Fruit fly (Drosophila melanogaster) whole organism, embryonic: ENCODE results near the gene sif.

ENCODE experiments used
- CG11085 ChIP-seq: fragments of 200-800 bp; sonication (Bioruptor generic); IDR thresholded peaks from 2 replicates; pipeline ENCODE4 v1.3.6; 2022; ENCODE audit warnings: missing biosample characterization, missing genetic modification characterization
- CG11504 ChIP-seq: fragments of 200-800 bp; sonication (Bioruptor generic); optimal IDR thresholded peaks from 3 replicates; lab custom pipeline; 2019; ENCODE audit warnings: missing biosample characterization, mild to moderate bottlenecking, missing genetic modification characterization, moderate library complexity
- CG12155 ChIP-seq: fragments of 200-800 bp; sonication (Bioruptor generic); optimal IDR thresholded peaks from 3 replicates; lab custom pipeline; 2016; ENCODE audit warnings: missing biosample characterization, missing genetic modification characterization
- CG1233 ChIP-seq: fragments of 200-800 bp; sonication (Bioruptor generic); optimal IDR thresholded peaks from 4 replicates; lab custom pipeline; 2018; ENCODE audit warnings: missing biosample characterization, mild to moderate bottlenecking, missing genetic modification characterization
- CG13424 ChIP-seq: fragments of 200-800 bp; sonication (Bioruptor generic); optimal IDR thresholded peaks from 2 replicates; lab custom pipeline; 2019; ENCODE audit warnings: missing biosample characterization, mild to moderate bottlenecking, missing genetic modification characterization, moderate library complexity
- CG14860 ChIP-seq: fragments of 200-800 bp; sonication (Bioruptor generic); IDR thresholded peaks from 3 replicates; pipeline ENCODE4 v1.3.6; 2022; ENCODE audit warnings: missing biosample characterization, missing genetic modification characterization; ENCODE audit not compliant: partially characterized antibody
- CG15479 ChIP-seq: fragments of 200-800 bp; sonication (Bioruptor generic); optimal IDR thresholded peaks from 3 replicates; lab custom pipeline; 2019; ENCODE audit warnings: missing biosample characterization, mild to moderate bottlenecking, missing genetic modification characterization, moderate library complexity
- CG17328 ChIP-seq: fragments of 200-800 bp; sonication (Bioruptor generic); IDR thresholded peaks from 2 replicates; pipeline ENCODE4 v1.3.6; 2022; ENCODE audit warnings: missing biosample characterization, missing genetic modification characterization
- CG17612 ChIP-seq: fragments of 200-800 bp; sonication (Bioruptor generic); IDR thresholded peaks from 2 replicates; pipeline ENCODE4 v1.3.6; 2022; ENCODE audit warnings: missing biosample characterization, missing genetic modification characterization
- CG18619 ChIP-seq: fragments of 200-800 bp; sonication (Bioruptor generic); optimal IDR thresholded peaks from 3 replicates; lab custom pipeline; 2017; ENCODE audit warnings: missing biosample characterization, mild to moderate bottlenecking, missing genetic modification characterization
- CG18764 ChIP-seq: fragments of 200-800 bp; sonication (Bioruptor generic); optimal IDR thresholded peaks from 3 replicates; lab custom pipeline; 2016; ENCODE audit warnings: missing biosample characterization, missing genetic modification characterization
- CG2199 ChIP-seq: fragments of 200-800 bp; sonication (Bioruptor generic); IDR thresholded peaks from 3 replicates; pipeline ENCODE4 v1.3.6; 2022; ENCODE audit warnings: missing biosample characterization, missing genetic modification characterization
- CG2875 ChIP-seq: fragments of 200-800 bp; sonication (Bioruptor generic); optimal IDR thresholded peaks from 2 replicates; lab custom pipeline; 2017; ENCODE audit warnings: missing biosample characterization, mild to moderate bottlenecking, missing genetic modification characterization, missing genetic modification reagents
- CG2889 ChIP-seq: fragments of 200-800 bp; sonication (Bioruptor generic); IDR thresholded peaks from 3 replicates; pipeline ENCODE4 v1.3.6; 2022; ENCODE audit warnings: missing biosample characterization, missing genetic modification characterization
- CG32772 ChIP-seq: fragments of 200-800 bp; sonication (Bioruptor generic); IDR thresholded peaks from 2 replicates; pipeline ENCODE4 v1.3.6; 2022; ENCODE audit warnings: missing biosample characterization, missing genetic modification characterization
- CG33213 ChIP-seq: fragments of 200-800 bp; sonication (Bioruptor generic); optimal IDR thresholded peaks from 3 replicates; lab custom pipeline; 2016; ENCODE audit warnings: missing biosample characterization, missing genetic modification characterization
- CG4360 ChIP-seq: fragments of 200-800 bp; sonication (Bioruptor generic); IDR thresholded peaks from 2 replicates; pipeline ENCODE4 v1.3.6; 2022; ENCODE audit warnings: missing biosample characterization, missing genetic modification characterization
- CG6254 ChIP-seq: fragments of 200-800 bp; sonication (Bioruptor generic); optimal IDR thresholded peaks from 3 replicates; lab custom pipeline; 2017; ENCODE audit warnings: mild to moderate bottlenecking, missing biosample characterization, missing genetic modification reagents, missing genetic modification characterization
- CG7745 ChIP-seq: fragments of 200-800 bp; sonication (Bioruptor generic); optimal IDR thresholded peaks from 2 replicates; lab custom pipeline; 2018; ENCODE audit warnings: missing biosample characterization, mild to moderate bottlenecking, missing genetic modification characterization, moderate library complexity
- CG7928 ChIP-seq: fragments of 200-800 bp; sonication (Bioruptor generic); optimal IDR thresholded peaks from 2 replicates; lab custom pipeline; 2017; ENCODE audit warnings: missing biosample characterization, mild to moderate bottlenecking, missing genetic modification characterization
- CG7963 ChIP-seq: fragments of 200-800 bp; sonication (Bioruptor generic); IDR thresholded peaks from 3 replicates; pipeline ENCODE4 v1.3.6; 2022; ENCODE audit warnings: missing biosample characterization, missing genetic modification characterization; ENCODE audit not compliant: partially characterized antibody
- CG8765 ChIP-seq: fragments of 200-800 bp; sonication (Bioruptor generic); IDR thresholded peaks from 2 replicates; pipeline ENCODE4 v1.3.6; 2022; ENCODE audit warnings: missing biosample characterization, missing genetic modification characterization
- CG8944 ChIP-seq: fragments of 200-800 bp; sonication (Bioruptor generic); optimal IDR thresholded peaks from 3 replicates; lab custom pipeline; 2016; ENCODE audit warnings: missing biosample characterization, missing genetic modification characterization
- CHES-1-like ChIP-seq: fragments of 200-800 bp; sonication (Bioruptor generic); optimal IDR thresholded peaks from 2 replicates; lab custom pipeline; 2016; ENCODE audit warnings: missing biosample characterization, missing genetic modification characterization
- Ets97D ChIP-seq: fragments of 200-800 bp; sonication (Bioruptor generic); optimal IDR thresholded peaks from 3 replicates; lab custom pipeline; 2016; ENCODE audit warnings: missing biosample characterization, missing genetic modification characterization
- HLHmδ ChIP-seq: fragments of 200-800 bp; sonication (Bioruptor generic); optimal IDR thresholded peaks from 2 replicates; lab custom pipeline; 2018; ENCODE audit warnings: missing biosample characterization, mild to moderate bottlenecking, missing genetic modification characterization, moderate library complexity
- Hey ChIP-seq: fragments of 200-800 bp; sonication (Bioruptor generic); optimal IDR thresholded peaks from 3 replicates; lab custom pipeline; 2018; ENCODE audit warnings: missing biosample characterization, mild to moderate bottlenecking, missing genetic modification characterization
- HmgD ChIP-seq: fragments of 200-800 bp; sonication (Bioruptor generic); optimal IDR thresholded peaks from 3 replicates; lab custom pipeline; 2016; ENCODE audit warnings: missing biosample characterization, missing genetic modification characterization
- Hr39 ChIP-seq: fragments of >200 bp; optimal IDR thresholded peaks from 2 replicates; lab custom pipeline; 2017
- Lim3 ChIP-seq: fragments of 200-800 bp; sonication (Bioruptor generic); IDR thresholded peaks from 2 replicates; pipeline ENCODE4 v1.3.6; 2022; ENCODE audit warnings: missing biosample characterization, missing genetic modification characterization
- Med ChIP-seq: fragments of 200-800 bp; sonication (Bioruptor generic); peaks from one replicate; lab custom pipeline; 2016; ENCODE audit warnings: missing biosample characterization, missing genetic modification characterization, mild to moderate bottlenecking, inconsistent platforms, moderate library complexity
- Nf-YC ChIP-seq: fragments of 200-800 bp; optimal IDR thresholded peaks from 3 replicates; lab custom pipeline; 2019; ENCODE audit warnings: missing biosample characterization, mild to moderate bottlenecking, missing genetic modification characterization, moderate library complexity
- Ptx1 ChIP-seq: fragments of 200-800 bp; sonication (Bioruptor generic); IDR thresholded peaks from 2 replicates; pipeline ENCODE4 v1.3.6; 2022; ENCODE audit warnings: missing biosample characterization, missing genetic modification characterization
- Sin3A ChIP-seq: fragments of >200 bp; optimal IDR thresholded peaks from 2 replicates; lab custom pipeline; 2018
- Stat92E ChIP-seq, 3 experiments: fragments of >200 bp in 2 of 3; fragments of 200-800 bp in 1 of 3; sonication (Bioruptor generic) in 1 of 3; optimal IDR thresholded peaks; 2 replicates each; lab custom pipeline; 2017 to 2019; ENCODE audit warnings: missing biosample characterization in 3 of 3, missing genetic modification characterization in 3 of 3, mild to moderate bottlenecking in 1 of 3, moderate library complexity in 1 of 3
- al ChIP-seq: fragments of 200-800 bp; sonication (Bioruptor generic); IDR thresholded peaks from 2 replicates; pipeline ENCODE4 v1.3.6; 2022; ENCODE audit warnings: missing biosample characterization, missing genetic modification characterization
- btn ChIP-seq: fragments of 200-800 bp; sonication (Bioruptor generic); optimal IDR thresholded peaks from 2 replicates; lab custom pipeline; 2016; ENCODE audit warnings: missing biosample characterization, missing genetic modification characterization
- cas ChIP-seq: fragments of 200-800 bp; sonication (Bioruptor generic); IDR thresholded peaks from 2 replicates; pipeline ENCODE4 v1.3.6; 2022; ENCODE audit warnings: missing biosample characterization, missing genetic modification characterization
- corto ChIP-seq: fragments of 200-800 bp; sonication (Bioruptor generic); optimal IDR thresholded peaks from 2 replicates; lab custom pipeline; 2016; ENCODE audit warnings: missing biosample characterization, mild to moderate bottlenecking, missing genetic modification characterization, moderate library complexity
- esg ChIP-seq: fragments of 200-800 bp; sonication (Bioruptor generic); conservative IDR thresholded peaks from 2 replicates; pipeline ENCODE4 v1.3.6; 2022; ENCODE audit warnings: missing biosample characterization, missing genetic modification characterization
- ftz-f1 ChIP-seq: fragments of 200-800 bp; sonication (Bioruptor generic); optimal IDR thresholded peaks from 2 replicates; lab custom pipeline; 2016; ENCODE audit warnings: missing biosample characterization, missing genetic modification characterization
- gem ChIP-seq: fragments of 200-800 bp; sonication (Bioruptor generic); optimal IDR thresholded peaks from 2 replicates; lab custom pipeline; 2019; ENCODE audit warnings: missing biosample characterization, mild to moderate bottlenecking, missing genetic modification characterization, moderate library complexity
- kay ChIP-seq: fragments of 200-800 bp; sonication (Bioruptor generic); optimal IDR thresholded peaks from 2 replicates; lab custom pipeline; 2016; ENCODE audit warnings: missing biosample characterization, missing genetic modification characterization
- knrl ChIP-seq: fragments of 200-800 bp; sonication (Bioruptor generic); IDR thresholded peaks from 3 replicates; pipeline ENCODE4 v1.3.6; 2022; ENCODE audit warnings: missing biosample characterization, missing genetic modification characterization; ENCODE audit not compliant: partially characterized antibody
- mirr ChIP-seq: fragments of 200-800 bp; sonication (Bioruptor generic); optimal IDR thresholded peaks from 3 replicates; lab custom pipeline; 2018; ENCODE audit warnings: missing biosample characterization, mild to moderate bottlenecking, missing genetic modification characterization
- otp ChIP-seq: fragments of 200-800 bp; sonication (Bioruptor generic); IDR thresholded peaks from 3 replicates; pipeline ENCODE4, ENCODE4 v1.3.6; 2022; ENCODE audit warnings: missing biosample characterization, missing genetic modification characterization
- pfk ChIP-seq: fragments of 200-800 bp; sonication (Bioruptor generic); optimal IDR thresholded peaks from 2 replicates; lab custom pipeline; 2018; ENCODE audit warnings: missing biosample characterization, mild to moderate bottlenecking, missing genetic modification characterization, moderate library complexity
- slp2 ChIP-seq: fragments of 200-800 bp; sonication (Bioruptor generic); optimal IDR thresholded peaks from 2 replicates; lab custom pipeline; 2016; ENCODE audit warnings: missing biosample characterization, missing genetic modification characterization
- tll ChIP-seq, 2 experiments: fragments of 200-800 bp in 1 of 2; fragments of >200 bp in 1 of 2; sonication (Bioruptor generic) in 1 of 2; optimal IDR thresholded peaks; 2 replicates each; lab custom pipeline; 2017 to 2019; ENCODE audit warnings: missing biosample characterization in 2 of 2, missing genetic modification characterization in 2 of 2, mild to moderate bottlenecking in 1 of 2, moderate library complexity in 1 of 2
- tup ChIP-seq: fragments of 200-800 bp; sonication (Bioruptor generic); optimal IDR thresholded peaks from 2 replicates; lab custom pipeline; 2016; ENCODE audit warnings: missing biosample characterization, mild to moderate bottlenecking, missing genetic modification characterization, moderate library complexity
- unc-4 ChIP-seq: fragments of 200-800 bp; sonication (Bioruptor generic); IDR thresholded peaks from 2 replicates; pipeline ENCODE4 v1.3.6; 2022; ENCODE audit warnings: missing biosample characterization, missing genetic modification characterization; ENCODE audit not compliant: partially characterized antibody

The sif gene

dm6 chr3L:5611732-5612250 lies 45.9 kb upstream of the sif start (continued):
- no peak for TF ChIP-seq CG7963 (GFP tag; lab: Robert Waterston, UW)
- no peak for TF ChIP-seq CG2199
- TF ChIP-seq knrl (GFP tag; lab: Robert Waterston, UW): no peak
- no peak for TF ChIP-seq unc-4 (GFP tag; lab: Robert Waterston, UW)
- peak; percentile 43; the same call in 1 of the 2 replicates for TF ChIP-seq CG32772
- peak; percentile 36 for TF ChIP-seq tup (GFP tag; lab: Kevin White, UChicago)
- TF ChIP-seq slp2: no peak
- no peak for TF ChIP-seq CG33213 (GFP tag; lab: Kevin White, UChicago)
- no peak for TF ChIP-seq CG7928
- TF ChIP-seq kay: peak; percentile 37
- TF ChIP-seq CG8765 (GFP tag; lab: Robert Waterston, UW): no peak
- peak; percentile 34 for TF ChIP-seq Ets97D (GFP tag; lab: Kevin White, UChicago)
- no peak for TF ChIP-seq CG11085
- TF ChIP-seq CG14860: no peak
- TF ChIP-seq Nf-YC (tag; lab: Kevin White, UChicago): no peak
- peak; percentile 91 for TF ChIP-seq CG11504 (tag; lab: Kevin White, UChicago)
- TF ChIP-seq CG17612: no peak
- no peak for TF ChIP-seq HmgD
- peak; percentile 93 for TF ChIP-seq gem (tag; lab: Kevin White, UChicago)
- no peak for TF ChIP-seq HLHmδ
- no peak for TF ChIP-seq Sin3A (lab: Kevin White, UChicago)
- no peak for TF ChIP-seq pfk (GFP tag; lab: Kevin White, UChicago)
- no peak for TF ChIP-seq CG2889 (GFP tag; lab: Robert Waterston, UW)
- TF ChIP-seq al (GFP tag; lab: Robert Waterston, UW): 0 out of 2 replicates have a peak, but pooled peaks have one; percentile 8
- TF ChIP-seq Hr39: no peak
- TF ChIP-seq CG18619 (GFP tag; lab: Kevin White, UChicago): peak; percentile 55
- TF ChIP-seq btn: no peak
- no peak for TF ChIP-seq CHES-1-like (GFP tag; lab: Kevin White, UChicago)
- peak; percentile 64 for TF ChIP-seq corto (GFP tag; lab: Kevin White, UChicago)
- no peak for TF ChIP-seq Hey (tag; lab: Kevin White, UChicago)
- peak; percentile 76 for TF ChIP-seq CG1233 (GFP tag; lab: Kevin White, UChicago)
- 0 out of 2 replicates have a peak, but pooled peaks have one; percentile 25 for TF ChIP-seq CG4360
- TF ChIP-seq Med (GFP tag; lab: Kevin White, UChicago): no peak
- TF ChIP-seq ftz-f1 (GFP tag; lab: Kevin White, UChicago): peak; percentile 28
- TF ChIP-seq CG2875 (GFP tag; lab: Kevin White, UChicago): peak; percentile 83
- no peak for TF ChIP-seq tll (GFP tag; optimal IDR thresholded peaks at IDR 0.05; lab: Kevin White, UChicago)
- TF ChIP-seq CG8944: no peak
- no peak for TF ChIP-seq Lim3 (GFP tag; lab: Robert Waterston, UW)
- TF ChIP-seq CG7745: peak; percentile 71
- no peak for TF ChIP-seq cas (GFP tag; lab: Robert Waterston, UW)
- TF ChIP-seq CG15479 (GFP tag; lab: Kevin White, UChicago): no peak
- peak in 1 of 3 experiments; percentile 83 for TF ChIP-seq Stat92E (GFP tag; optimal IDR thresholded peaks at IDR 0.05; lab: Kevin White, UChicago)
- peak; percentile 77 for TF ChIP-seq CG6254 (GFP tag; lab: Kevin White, UChicago)
- peak; percentile 57 for TF ChIP-seq CG18764 (GFP tag; lab: Kevin White, UChicago)
- TF ChIP-seq esg: peak; percentile 77
- TF ChIP-seq Ptx1 (GFP tag; lab: Robert Waterston, UW): peak; percentile 60; the same call in 1 of the 2 replicates
- TF ChIP-seq CG12155 (GFP tag; lab: Kevin White, UChicago): peak; percentile 43
- no peak for TF ChIP-seq mirr
- TF ChIP-seq CG17328 (GFP tag; lab: Robert Waterston, UW): peak; percentile 91
- 0 out of 3 replicates have a peak, but pooled peaks have one; percentile 33 for TF ChIP-seq otp (GFP tag; lab: Robert Waterston, UW)
- peak; percentile 90 for TF ChIP-seq CG13424 (tag; lab: Kevin White, UChicago)
